Worm (Caenorhabditis elegans) whole organism, L4 larva: ENCODE measurements around the gene srh-170.

Experiments used
- ceh-20 ChIP-seq: fragments of 200-800 bp; sonication (Bioruptor generic); IDR thresholded peaks from 2 replicates; pipeline ENCODE4 v1.3.6; 2022; ENCODE audit warnings: missing genetic modification reagents, missing genetic modification characterization, missing compliant biosample characterization
- fkh-10 ChIP-seq: fragments of 150-350 bp; optimal IDR thresholded peaks from 2 replicates; lab custom pipeline; 2014; ENCODE audit warnings: missing biosample characterization, missing genetic modification reagents, missing genetic modification characterization
- nhr-28 ChIP-seq: fragments of 150-350 bp; optimal IDR thresholded peaks from 2 replicates; lab custom pipeline; 2014; ENCODE audit warnings: missing biosample characterization, missing genetic modification characterization
- pqm-1 ChIP-seq: sonication (generic microtip); optimal IDR thresholded peaks from 2 replicates; lab custom pipeline; 2017; ENCODE audit warnings: missing biosample characterization, missing genetic modification characterization
- sdz-12 ChIP-seq: fragments of 200-800 bp; sonication (Bioruptor generic); optimal IDR thresholded peaks from 2 replicates; lab custom pipeline; 2018; ENCODE audit warnings: mild to moderate bottlenecking, missing genetic modification characterization, missing compliant biosample characterization
- vab-7 ChIP-seq: fragments of 200-800 bp; sonication (Bioruptor generic); IDR thresholded peaks from 2 replicates; pipeline ENCODE4 v1.3.6; 2022; ENCODE audit warnings: missing genetic modification reagents, missing genetic modification characterization, missing compliant biosample characterization

- TF ChIP-seq sdz-12 (GFP tag; lab: Kevin White, UChicago) (no peak), vab-7 (GFP tag; lab: Robert Waterston, UW) (no peak), nhr-28 (tag; lab: Kevin White, UChicago) (no peak), ceh-20 (no peak), fkh-10 (GFP tag; lab: Kevin White, UChicago) (no peak), pqm-1 (no peak)
Measured at ce11 chrV:15399691-15400377, 11.2 kb upstream of the srh-170 start, which contains the start of the genes T06E6.15 and sri-7.
